Fruit fly (Drosophila melanogaster): Measurements from ENCODE around the gene Kdm2.

Kdm2 gene

DNA sequence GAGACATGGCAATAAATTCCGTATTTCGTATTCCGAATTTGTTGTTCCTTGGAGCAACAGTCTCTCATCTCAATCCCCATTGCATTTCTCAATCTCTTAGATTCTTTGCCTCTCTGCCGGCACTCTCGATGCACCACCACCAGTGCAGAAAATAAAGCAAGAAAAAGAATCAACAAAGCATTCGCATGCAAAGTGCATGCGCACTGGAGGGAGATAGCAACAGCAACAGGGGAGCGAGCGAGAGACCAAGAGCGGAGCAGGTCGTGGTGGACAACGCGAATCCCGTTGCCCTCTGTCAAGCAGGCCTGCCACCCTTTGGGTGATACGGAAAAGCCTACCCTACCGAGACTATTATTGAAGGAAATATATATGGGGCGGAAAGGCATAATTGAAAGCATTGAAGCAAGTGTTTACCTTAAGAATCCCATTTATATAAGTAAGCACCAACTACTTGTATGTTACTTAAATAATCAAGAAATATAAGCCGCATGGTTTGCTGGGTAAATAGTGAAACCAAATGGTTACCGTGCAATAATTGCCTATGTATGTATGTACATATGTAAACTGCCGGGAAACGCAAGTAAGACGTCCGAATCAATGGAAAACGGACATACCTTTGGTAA lies 4.2 kb downstream of the Kdm2 start (continued):
- peak; percentile 78 for TF ChIP-seq Eip78C (GFP tag)
- TF ChIP-seq Eip93F (GFP tag; optimal IDR thresholded peaks at IDR 0.05): peak; percentile 19
- no peak for TF ChIP-seq CG11762 (GFP tag; optimal IDR thresholded peaks at IDR 0.05; ENCODE audit: insufficient read depth)
- peak; percentile 15 for TF ChIP-seq CG7368 (GFP tag; optimal IDR thresholded peaks at IDR 0.05)
- peak; percentile 68 for TF ChIP-seq CG6276 (GFP tag; optimal IDR thresholded peaks at IDR 0.05)
- peak; percentile 70 for TF ChIP-seq CG6854 (GFP tag; optimal IDR thresholded peaks at IDR 0.05)
- no peak for TF ChIP-seq CG10631 (GFP tag; optimal IDR thresholded peaks at IDR 0.05)
- peak; percentile 60 for TF ChIP-seq Ets96B (tag; optimal IDR thresholded peaks at IDR 0.05)
- peak; percentile 68 for TF ChIP-seq Sox14 (GFP tag; optimal IDR thresholded peaks at IDR 0.05)
- no peak for TF ChIP-seq CG31627 (GFP tag; optimal IDR thresholded peaks at IDR 0.05)
- no peak for TF ChIP-seq CG6163 (GFP tag; IDR thresholded peaks at IDR 0.05)
- TF ChIP-seq OdsH (GFP tag; optimal IDR thresholded peaks at IDR 0.05): peak; percentile 6
- no peak for TF ChIP-seq dac (GFP tag; optimal IDR thresholded peaks at IDR 0.05)
- peak; percentile 21 for TF ChIP-seq Sox102F (GFP tag; optimal IDR thresholded peaks at IDR 0.05)
- no peak for TF ChIP-seq CG8632 (GFP tag; optimal IDR thresholded peaks at IDR 0.05)
- TF ChIP-seq Blimp-1 (GFP tag; optimal IDR thresholded peaks at IDR 0.05): peak; percentile 34
- no peak for TF ChIP-seq CG34406 (GFP tag; optimal IDR thresholded peaks at IDR 0.05)
- TF ChIP-seq ss (GFP tag; optimal IDR thresholded peaks at IDR 0.05): peak; percentile 81 to 83

DNA sequence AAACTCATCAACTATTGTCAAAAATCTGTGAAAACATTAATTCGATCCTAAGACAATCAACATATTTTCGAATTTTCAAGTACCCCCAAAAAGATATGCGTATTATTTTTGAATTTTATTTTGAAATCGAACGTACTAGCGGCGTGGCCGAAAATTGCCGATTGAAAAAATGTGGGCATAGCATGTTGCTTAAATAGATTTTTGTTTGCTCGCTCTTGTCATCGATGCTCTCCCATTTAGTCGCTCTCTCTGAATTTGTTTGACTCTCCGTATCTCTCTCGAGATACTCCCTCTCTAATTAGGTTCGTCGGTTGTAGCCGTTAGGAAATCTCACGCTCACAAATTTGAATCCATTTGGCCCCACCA lies 4.7 kb downstream of the Kdm2 start:
- TF ChIP-seq CG11294 (GFP tag; IDR thresholded peaks at IDR 0.05) (no peak), esn (GFP tag; optimal IDR thresholded peaks at IDR 0.05) (no peak), dsx (GFP tag; optimal IDR thresholded peaks at IDR 0.05; ENCODE audit: poor library complexity, severe bottlenecking) (no peak), CG8319 (GFP tag; optimal IDR thresholded peaks at IDR 0.05) (no peak), Ets96B (tag; optimal IDR thresholded peaks at IDR 0.05) (no peak), Eip93F (GFP tag; optimal IDR thresholded peaks at IDR 0.05) (no peak), Met (GFP tag; optimal IDR thresholded peaks at IDR 0.05) (no peak), CG11902 (GFP tag; optimal IDR thresholded peaks at IDR 0.05) (no peak), CG3032 (tag; optimal IDR thresholded peaks at IDR 0.05) (no peak)

DNA sequence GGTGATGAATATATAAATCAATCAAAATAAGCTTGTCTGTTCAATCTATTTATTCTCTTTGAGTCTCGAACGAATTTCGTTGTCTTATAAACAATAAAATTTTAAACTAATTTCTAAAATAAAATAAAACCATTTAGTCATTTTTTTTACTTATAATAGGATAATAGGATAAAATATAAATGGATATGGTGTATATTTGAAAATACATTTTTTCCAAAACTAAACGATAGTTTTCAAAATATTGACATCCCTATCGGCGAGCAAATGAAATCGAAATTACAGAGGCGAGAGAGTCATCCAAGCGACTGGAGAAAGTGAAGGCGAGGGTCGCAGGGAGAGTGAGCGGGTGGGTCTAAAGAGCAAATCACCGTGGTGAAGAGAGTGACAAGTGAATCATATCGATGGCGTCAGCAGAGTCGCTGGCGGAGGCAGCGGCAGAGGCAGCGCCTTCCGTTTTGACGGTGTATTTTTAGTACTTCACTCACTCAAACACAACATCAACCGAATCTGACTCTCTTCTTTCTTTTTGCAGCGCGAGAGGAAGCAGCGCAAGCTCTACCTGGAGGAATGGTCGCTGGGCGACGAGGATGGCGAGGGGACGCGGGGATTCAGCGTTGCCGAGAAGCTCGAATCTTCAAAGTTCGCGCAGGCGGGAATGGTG lies 5.2 kb downstream of the Kdm2 start:
- TF ChIP-seq lz (GFP tag; optimal IDR thresholded peaks at IDR 0.05) (peak; percentile 83), esn (GFP tag; optimal IDR thresholded peaks at IDR 0.05) (peak; percentile 92), Lpt (GFP tag; optimal IDR thresholded peaks at IDR 0.05) (peak; percentile 94), topi (GFP tag; optimal IDR thresholded peaks at IDR 0.05) (peak; percentile 92), Eip78C (GFP tag) (peak; percentile 97), dsx (GFP tag; optimal IDR thresholded peaks at IDR 0.05; ENCODE audit: poor library complexity, severe bottlenecking) (peak; percentile 86), CG3032 (tag; optimal IDR thresholded peaks at IDR 0.05) (peak; percentile 85), svp (GFP tag) (peak; percentile 88), CG10631 (GFP tag; optimal IDR thresholded peaks at IDR 0.05) (peak; percentile 93), Ets21C (GFP tag; optimal IDR thresholded peaks at IDR 0.05) (peak; percentile 61), CG7368 (GFP tag; optimal IDR thresholded peaks at IDR 0.05) (peak; percentile 83), CG11294 (GFP tag; IDR thresholded peaks at IDR 0.05) (no peak), Gug (GFP tag; IDR thresholded peaks at IDR 0.05) (no peak), CG4318 (GFP tag; optimal IDR thresholded peaks at IDR 0.05) (peak; percentile 96), Eip75B (GFP tag; optimal IDR thresholded peaks at IDR 0.05) (peak; percentile 79), CG34406 (GFP tag; optimal IDR thresholded peaks at IDR 0.05) (peak; percentile 92), Sox15 (GFP tag; optimal IDR thresholded peaks at IDR 0.05) (peak; percentile 35), Smox (GFP tag; optimal IDR thresholded peaks at IDR 0.05) (peak; percentile 90), OdsH (GFP tag; optimal IDR thresholded peaks at IDR 0.05) (peak; percentile 92), net (GFP tag; optimal IDR thresholded peaks at IDR 0.05) (peak; percentile 95), fd85E (GFP tag; optimal IDR thresholded peaks at IDR 0.05) (peak; percentile 59), Hr38 (GFP tag; optimal IDR thresholded peaks at IDR 0.05) (peak; percentile 34), CG15336 (GFP tag; IDR thresholded peaks at IDR 0.05) (no peak), achi (GFP tag; optimal IDR thresholded peaks at IDR 0.05) (peak; percentile 92), CG32006 (GFP tag; optimal IDR thresholded peaks at IDR 0.05) (peak; percentile 99), fkh (GFP tag; optimal IDR thresholded peaks at IDR 0.05) (peak; percentile 58), CG16779 (tag; optimal IDR thresholded peaks at IDR 0.05) (peak; percentile 83), eg (GFP tag; IDR thresholded peaks at IDR 0.05) (no peak), Ets96B (tag; optimal IDR thresholded peaks at IDR 0.05) (peak; percentile 86), spab (GFP tag; optimal IDR thresholded peaks at IDR 0.05) (peak; percentile 77), Blimp-1 (GFP tag; optimal IDR thresholded peaks at IDR 0.05) (peak; percentile 100), dac (GFP tag; optimal IDR thresholded peaks at IDR 0.05) (peak; percentile 94)
